Worm (Caenorhabditis elegans) whole organism, L4 larva: ENCODE results near the gene rop-1.

Experiments used
- D1046.2 ChIP-seq: fragments of 200-800 bp; sonication (Bioruptor generic); IDR thresholded peaks from 2 replicates; pipeline ENCODE4 v1.3.6; 2022; ENCODE audit warnings: missing genetic modification characterization, missing compliant biosample characterization
- F49E8.2 ChIP-seq: sonication (generic microtip); optimal IDR thresholded peaks from 2 replicates; lab custom pipeline; 2016; ENCODE audit warnings: missing compliant biosample characterization, mild to moderate bottlenecking, missing genetic modification characterization, borderline replicate concordance
- T26A8.4 ChIP-seq: fragments of 200-800 bp; sonication (Bioruptor generic); IDR thresholded peaks from 2 replicates; pipeline ENCODE4 v1.3.6; 2022; ENCODE audit warnings: missing genetic modification characterization, missing compliant biosample characterization
- Y105C5A.15 ChIP-seq: fragments of 200-800 bp; sonication (Bioruptor generic); IDR thresholded peaks from 2 replicates; pipeline ENCODE4 v1.3.6; 2022; ENCODE audit warnings: missing genetic modification characterization, missing compliant biosample characterization
- ZK337.2 ChIP-seq: fragments of 200-800 bp; sonication (Bioruptor generic); IDR thresholded peaks from 2 replicates; pipeline ENCODE4 v1.3.6; 2022; ENCODE audit warnings: missing genetic modification reagents, missing genetic modification characterization, missing compliant biosample characterization
- aha-1 ChIP-seq: fragments of 150-350 bp; peaks from one replicate; lab custom pipeline; 2014; ENCODE audit warnings: missing biosample characterization, missing genetic modification characterization
- ama-1 ChIP-seq: fragments of 150-350 bp; optimal IDR thresholded peaks from 2 replicates; lab custom pipeline; 2014; ENCODE audit warnings: inconsistent platforms, mixed read lengths
- attf-4 ChIP-seq: sonication (generic microtip); optimal IDR thresholded peaks from 3 replicates; lab custom pipeline; 2017; ENCODE audit warnings: missing biosample characterization, missing genetic modification characterization
- ceh-28 ChIP-seq: fragments of 150-350 bp; optimal IDR thresholded peaks from 2 replicates; lab custom pipeline; 2014; ENCODE audit warnings: missing biosample characterization, missing genetic modification reagents, missing genetic modification characterization
- ceh-32 ChIP-seq: sonication (generic microtip); optimal IDR thresholded peaks from 2 replicates; lab custom pipeline; 2016; ENCODE audit warnings: mild to moderate bottlenecking, missing genetic modification characterization, missing compliant biosample characterization; ENCODE audit not compliant: poor library complexity
- cey-2 ChIP-seq: sonication (generic microtip); optimal IDR thresholded peaks from 3 replicates; lab custom pipeline; 2017; ENCODE audit warnings: missing genetic modification characterization, mild to moderate bottlenecking, missing compliant biosample characterization, antibody characterized with exemption, borderline replicate concordance; ENCODE audit not compliant: insufficient read depth
- ctbp-1 ChIP-seq: fragments of 200-800 bp; sonication (Bioruptor generic); IDR thresholded peaks from 2 replicates; pipeline ENCODE4 v1.3.6; 2022; ENCODE audit warnings: missing genetic modification reagents, missing genetic modification characterization, missing compliant biosample characterization
- daf-16 ChIP-seq, 3 experiments: sonication (generic microtip); optimal IDR thresholded peaks; 2 replicates each; lab custom pipeline; 2016 to 2017; ENCODE audit warnings: missing genetic modification characterization in 3 of 3, missing genetic modification reagents in 3 of 3, mild to moderate bottlenecking in 2 of 3, missing compliant biosample characterization in 2 of 3, missing biosample characterization in 1 of 3, moderate library complexity in 1 of 3
- daf-19 ChIP-seq: fragments of 200-800 bp; sonication (Bioruptor generic); conservative IDR thresholded peaks from 2 replicates; pipeline ENCODE4 v1.3.6; 2022; ENCODE audit warnings: missing genetic modification characterization, missing compliant biosample characterization
- dmd-6 ChIP-seq: fragments of 200-800 bp; sonication (Bioruptor generic); IDR thresholded peaks from 2 replicates; pipeline ENCODE4 v1.3.6; 2022; ENCODE audit warnings: missing genetic modification reagents, missing genetic modification characterization, missing compliant biosample characterization
- dmd-8 ChIP-seq: fragments of 200-800 bp; sonication (Bioruptor generic); IDR thresholded peaks from 2 replicates; pipeline ENCODE4 v1.3.6; 2022; ENCODE audit warnings: missing genetic modification characterization, missing compliant biosample characterization
- dmd-9 ChIP-seq: fragments of 200-800 bp; sonication (Bioruptor generic); IDR thresholded peaks from 2 replicates; pipeline ENCODE4 v1.3.6; 2022; ENCODE audit warnings: missing genetic modification reagents, missing genetic modification characterization, missing compliant biosample characterization
- dve-1 ChIP-seq: sonication (generic microtip); optimal IDR thresholded peaks from 2 replicates; lab custom pipeline; 2017; ENCODE audit warnings: antibody characterized with exemption, mild to moderate bottlenecking, missing genetic modification characterization, missing compliant biosample characterization; ENCODE audit not compliant: insufficient read depth
- egl-43 ChIP-seq: fragments of 200-800 bp; sonication (Bioruptor generic); IDR thresholded peaks from 2 replicates; pipeline ENCODE4 v1.3.6; 2022; ENCODE audit warnings: missing genetic modification reagents, missing genetic modification characterization, missing compliant biosample characterization
- fkh-10 ChIP-seq: fragments of 150-350 bp; optimal IDR thresholded peaks from 2 replicates; lab custom pipeline; 2014; ENCODE audit warnings: missing biosample characterization, missing genetic modification reagents, missing genetic modification characterization
- fos-1 ChIP-seq: fragments of 150-350 bp; optimal IDR thresholded peaks from 2 replicates; lab custom pipeline; 2014; ENCODE audit warnings: missing biosample characterization, missing genetic modification characterization
- gei-8 ChIP-seq: fragments of 200-800 bp; sonication (Bioruptor generic); optimal IDR thresholded peaks from 2 replicates; lab custom pipeline; 2018; ENCODE audit warnings: mild to moderate bottlenecking, missing genetic modification characterization, missing compliant biosample characterization
- hlh-11 ChIP-seq: fragments of 200-800 bp; sonication (Bioruptor generic); optimal IDR thresholded peaks from 2 replicates; lab custom pipeline; 2018; ENCODE audit warnings: mild to moderate bottlenecking, missing genetic modification characterization, missing compliant biosample characterization
- hlh-30 ChIP-seq: sonication (generic microtip); optimal IDR thresholded peaks from 2 replicates; lab custom pipeline; 2017; ENCODE audit warnings: antibody characterized with exemption, mild to moderate bottlenecking, missing genetic modification characterization, missing compliant biosample characterization; ENCODE audit not compliant: insufficient read depth
- hmg-1.1 ChIP-seq: fragments of 200-800 bp; sonication (Bioruptor generic); IDR thresholded peaks from 2 replicates; pipeline ENCODE4 v1.3.6; 2022; ENCODE audit warnings: missing genetic modification reagents, missing genetic modification characterization, missing compliant biosample characterization
- lin-13 ChIP-seq: fragments of 150-350 bp; optimal IDR thresholded peaks from 2 replicates; lab custom pipeline; 2014; ENCODE audit warnings: missing biosample characterization, missing genetic modification reagents, missing genetic modification characterization
- lin-15B ChIP-seq: fragments of 150-350 bp; sonication (generic microtip); optimal IDR thresholded peaks from 3 replicates; lab custom pipeline; 2014; ENCODE audit warnings: missing biosample characterization, missing genetic modification characterization
- lin-29 ChIP-seq: fragments of 200-800 bp; sonication (Bioruptor generic); IDR thresholded peaks from 2 replicates; pipeline ENCODE4 v1.3.6; 2022; ENCODE audit warnings: missing genetic modification reagents, missing genetic modification characterization, missing compliant biosample characterization
- lin-38 ChIP-seq: fragments of 200-800 bp; sonication (Bioruptor generic); IDR thresholded peaks from 2 replicates; pipeline ENCODE4 v1.3.6; 2022; ENCODE audit warnings: missing genetic modification reagents, missing genetic modification characterization, missing compliant biosample characterization
- lin-39 ChIP-seq: fragments of 150-350 bp; optimal IDR thresholded peaks from 2 replicates; lab custom pipeline; 2014; ENCODE audit warnings: missing biosample characterization, missing genetic modification reagents, missing genetic modification characterization
- lsy-2 ChIP-seq, 2 experiments: fragments of 150-350 bp in 1 of 2; sonication (generic microtip) in 1 of 2; optimal IDR thresholded peaks; 2 replicates each; lab custom pipeline; 2014 to 2017; ENCODE audit warnings: missing biosample characterization in 2 of 2, missing genetic modification characterization in 2 of 2
- mep-1 ChIP-seq: fragments of 150-350 bp; sonication (generic microtip); optimal IDR thresholded peaks from 3 replicates; lab custom pipeline; 2014; ENCODE audit warnings: missing biosample characterization, missing genetic modification characterization
- mes-2 ChIP-seq: sonication (generic microtip); optimal IDR thresholded peaks from 2 replicates; lab custom pipeline; 2016; ENCODE audit warnings: missing genotype, mild to moderate bottlenecking, missing genetic modification characterization, missing compliant biosample characterization; ENCODE audit not compliant: poor library complexity, severe bottlenecking
- mxl-3 ChIP-seq: fragments of 200-800 bp; sonication (Bioruptor generic); optimal IDR thresholded peaks from 2 replicates; lab custom pipeline; 2018; ENCODE audit warnings: mild to moderate bottlenecking, missing genetic modification characterization, missing compliant biosample characterization
- nhr-237 ChIP-seq: sonication (generic microtip); optimal IDR thresholded peaks from 2 replicates; lab custom pipeline; 2017; ENCODE audit warnings: missing biosample characterization, missing genetic modification characterization
- nhr-76 ChIP-seq: fragments of 150-350 bp; optimal IDR thresholded peaks from 2 replicates; lab custom pipeline; 2014; ENCODE audit warnings: missing biosample characterization, missing genetic modification characterization
- saeg-2 ChIP-seq: fragments of 200-800 bp; sonication (Bioruptor generic); IDR thresholded peaks from 2 replicates; pipeline ENCODE4 v1.3.6; 2022; ENCODE audit warnings: missing genetic modification reagents, missing genetic modification characterization, missing compliant biosample characterization
- set-16 ChIP-seq: fragments of 200-800 bp; sonication (Bioruptor generic); IDR thresholded peaks from 2 replicates; pipeline ENCODE4 v1.3.6; 2022; ENCODE audit warnings: missing genetic modification reagents, missing genetic modification characterization, missing compliant biosample characterization
- snpc-4 ChIP-seq: fragments of 150-350 bp; optimal IDR thresholded peaks from 2 replicates; lab custom pipeline; 2014; ENCODE audit warnings: missing biosample characterization, missing genetic modification characterization
- spr-1 ChIP-seq: sonication (generic microtip); optimal IDR thresholded peaks from 2 replicates; lab custom pipeline; 2016; ENCODE audit warnings: mild to moderate bottlenecking, missing genetic modification characterization, missing compliant biosample characterization
- unc-130 ChIP-seq: sonication (generic microtip); optimal IDR thresholded peaks from 2 replicates; lab custom pipeline; 2016; ENCODE audit warnings: missing genetic modification reagents, missing genetic modification characterization, missing compliant biosample characterization
- unc-39 ChIP-seq: sonication (generic microtip); optimal IDR thresholded peaks from 2 replicates; lab custom pipeline; 2017; ENCODE audit warnings: missing biosample characterization, missing genetic modification characterization
- unc-62 ChIP-seq, 3 experiments: fragments of 150-350 bp in 1 of 3; sonication (generic microtip); optimal IDR thresholded peaks in 2 of 3; peaks in 1 of 3; 1 replicate in 1 of 3; 2 replicates in 2 of 3; lab custom pipeline; 2014 to 2017; ENCODE audit warnings: missing biosample characterization in 3 of 3, missing genetic modification characterization in 3 of 3, missing genetic modification reagents in 3 of 3, missing genotype in 1 of 3
- zfp-3 ChIP-seq: fragments of 200-800 bp; sonication (Bioruptor generic); conservative IDR thresholded peaks from 2 replicates; pipeline ENCODE4 v1.3.6; 2022; ENCODE audit warnings: missing genetic modification reagents, missing genetic modification characterization, missing compliant biosample characterization
- ztf-7 ChIP-seq: fragments of 150-350 bp; optimal IDR thresholded peaks from 2 replicates; lab custom pipeline; 2014; ENCODE audit warnings: missing biosample characterization, missing genetic modification characterization

rop-1 gene

DNA sequence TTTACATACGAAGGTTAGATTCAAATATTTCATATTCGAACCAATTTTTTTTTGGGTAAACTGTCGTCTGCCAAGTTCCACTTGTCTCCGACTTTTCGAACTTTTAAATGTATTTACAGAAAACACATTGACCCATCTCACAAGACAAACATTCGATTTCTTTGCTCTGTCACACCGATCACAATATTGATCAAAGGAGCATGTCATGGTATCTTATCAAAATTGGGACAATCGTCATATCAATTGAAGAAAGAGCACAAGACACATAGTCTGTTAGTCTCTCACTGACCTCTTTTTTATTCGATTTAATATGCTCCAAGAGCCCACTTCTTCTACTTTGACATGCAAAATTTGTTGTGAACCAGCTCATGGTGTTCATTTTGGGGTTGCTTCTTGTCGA, 1.2 kb upstream of the rop-1 start, which contains the start of gene nhr-232 (continued):
- TF ChIP-seq attf-4 (tag; lab: Kevin White, UChicago) (no peak), dmd-6 (GFP tag; lab: Robert Waterston, UW) (peak; percentile 91), daf-19 (GFP tag; lab: Robert Waterston, UW) (no peak), fkh-10 (GFP tag; lab: Kevin White, UChicago) (no peak), lin-13 (GFP tag; lab: Kevin White, UChicago) (no peak), mes-2 (tag; lab: Kevin White, UChicago) (peak; percentile 33), mxl-3 (peak; percentile 52), saeg-2 (GFP tag; lab: Robert Waterston, UW) (no peak), set-16 (GFP tag; lab: Robert Waterston, UW) (no peak), aha-1 (no peak), snpc-4 (tag; lab: Kevin White, UChicago) (no peak), zfp-3 (GFP tag; lab: Robert Waterston, UW) (no peak), hlh-11 (tag; lab: Kevin White, UChicago) (peak; percentile 75), F49E8.2 (tag; lab: Kevin White, UChicago) (no peak), cey-2 (no peak), T26A8.4 (GFP tag; lab: Robert Waterston, UW) (no peak), hlh-30 (tag; lab: Kevin White, UChicago) (peak; percentile 75), dmd-8 (GFP tag; lab: Robert Waterston, UW) (no peak), ama-1 (lab: Kevin White, UChicago) (no peak), lin-38 (GFP tag; lab: Robert Waterston, UW) (no peak), lin-15B (tag; lab: Kevin White, UChicago) (no peak), egl-43 (GFP tag; lab: Robert Waterston, UW) (no peak), nhr-237 (tag; lab: Kevin White, UChicago) (no peak), D1046.2 (no peak), Y105C5A.15 (GFP tag; lab: Robert Waterston, UW) (no peak), spr-1 (no peak), ceh-32 (tag; lab: Kevin White, UChicago) (no peak), ztf-7 (no peak), ceh-28 (tag; lab: Kevin White, UChicago) (no peak), unc-39 (tag; lab: Kevin White, UChicago) (no peak), gei-8 (no peak), hmg-1.1 (GFP tag; lab: Robert Waterston, UW) (no peak), ZK337.2 (GFP tag; lab: Robert Waterston, UW) (no peak), unc-62 (GFP tag; optimal IDR thresholded peaks at IDR 0.05 in 1 of 2; lab: Kevin White, UChicago) (no peak), unc-62 (tag; optimal IDR thresholded peaks at IDR 0.05; lab: Kevin White, UChicago) (no peak), fos-1 (tag; lab: Kevin White, UChicago) (no peak), lin-29 (GFP tag; lab: Robert Waterston, UW) (no peak)

DNA sequence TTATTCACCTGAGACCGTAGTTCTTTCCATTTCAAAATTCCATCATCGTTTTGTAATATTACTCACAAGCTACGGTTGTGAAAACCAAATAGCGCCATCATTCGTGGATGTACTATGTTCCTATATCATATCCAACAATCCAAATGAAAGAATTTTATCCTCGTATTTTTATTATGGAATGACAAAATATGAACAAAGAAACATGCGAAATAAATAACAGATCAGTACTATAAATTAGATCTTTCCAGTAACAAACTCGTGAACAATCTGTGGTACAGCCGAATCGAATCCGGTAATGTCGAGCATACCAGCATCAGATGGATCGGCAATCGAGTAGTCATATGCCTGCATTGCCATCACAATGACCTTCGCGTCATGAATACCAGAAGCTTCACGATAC, 2.2 kb downstream of the rop-1 start:
- TF ChIP-seq daf-16 (GFP tag; optimal IDR thresholded peaks at IDR 0.05; lab: Kevin White, UChicago): no peak
- peak; percentile 15 for TF ChIP-seq daf-16 (tag; optimal IDR thresholded peaks at IDR 0.05; lab: Kevin White, UChicago)
- TF ChIP-seq unc-39 (tag; lab: Kevin White, UChicago): no peak
- no peak for TF ChIP-seq unc-130 (GFP tag; lab: Kevin White, UChicago)
- TF ChIP-seq aha-1: peak; percentile 76
- TF ChIP-seq saeg-2 (GFP tag; lab: Robert Waterston, UW): no peak
- TF ChIP-seq lsy-2 (tag; optimal IDR thresholded peaks at IDR 0.05; lab: Kevin White, UChicago): peak in 1 of 2 experiments; percentile 41
- no peak for TF ChIP-seq ctbp-1 (GFP tag; lab: Robert Waterston, UW)
- no peak for TF ChIP-seq dmd-9 (GFP tag; lab: Robert Waterston, UW)
- peak; percentile 80 for TF ChIP-seq ama-1 (lab: Kevin White, UChicago)
- TF ChIP-seq mep-1: peak; percentile 8
- TF ChIP-seq dve-1 (tag; lab: Kevin White, UChicago): no peak
- TF ChIP-seq fos-1 (tag; lab: Kevin White, UChicago): peak; percentile 23
- no peak for TF ChIP-seq lin-39 (tag; lab: Kevin White, UChicago)
- TF ChIP-seq nhr-76 (tag; lab: Kevin White, UChicago): no peak
